Fruit fly (Drosophila melanogaster) whole organism, adult: ENCODE measurements around the gene CG32313.
A peak's percentile ranks its signal among the peaks of the same experiment; 100 is the strongest.

Source experiments
- CG11617 ChIP-seq: fragments of 200-800 bp; sonication (Bioruptor generic); optimal IDR thresholded peaks from 2 replicates; lab custom pipeline; 2017; ENCODE audit warnings: mild to moderate bottlenecking, missing biosample characterization, missing genetic modification reagents, missing genetic modification characterization
- CG12768 ChIP-seq: fragments of 200-800 bp; sonication (Bioruptor generic); optimal IDR thresholded peaks from 2 replicates; lab custom pipeline; 2017; ENCODE audit warnings: missing biosample characterization, missing genetic modification characterization, mild to moderate bottlenecking, moderate library complexity, missing genetic modification reagents
- CG14711 ChIP-seq: fragments of 200-800 bp; sonication (Bioruptor generic); optimal IDR thresholded peaks from 2 replicates; lab custom pipeline; 2018; ENCODE audit warnings: missing biosample characterization, mild to moderate bottlenecking, missing genetic modification characterization, moderate library complexity
- CG1620 ChIP-seq: fragments of 200-800 bp; sonication (Bioruptor generic); optimal IDR thresholded peaks from 2 replicates; lab custom pipeline; 2016; ENCODE audit warnings: missing biosample characterization, missing genetic modification characterization
- CG33017 ChIP-seq: fragments of 200-800 bp; sonication (Bioruptor generic); optimal IDR thresholded peaks from 2 replicates; lab custom pipeline; 2018; ENCODE audit warnings: missing biosample characterization, mild to moderate bottlenecking, missing genetic modification characterization, moderate library complexity
- CG5204 ChIP-seq: fragments of 200-800 bp; sonication (Bioruptor generic); optimal IDR thresholded peaks from 2 replicates; lab custom pipeline; 2016; ENCODE audit warnings: missing biosample characterization, missing genetic modification characterization
- CG7045 ChIP-seq: fragments of 200-800 bp; sonication (Bioruptor generic); optimal IDR thresholded peaks from 2 replicates; lab custom pipeline; 2017; ENCODE audit warnings: missing biosample characterization, mild to moderate bottlenecking, missing genetic modification characterization
- CG7101 ChIP-seq: fragments of 200-800 bp; sonication (Bioruptor generic); optimal IDR thresholded peaks from 2 replicates; lab custom pipeline; 2018; ENCODE audit warnings: missing biosample characterization, mild to moderate bottlenecking, missing genetic modification characterization, moderate library complexity
- Clk ChIP-seq: fragments of 200-800 bp; sonication (Bioruptor generic); optimal IDR thresholded peaks from 2 replicates; lab custom pipeline; 2017; ENCODE audit warnings: missing biosample characterization, missing genetic modification characterization
- Crg-1 ChIP-seq: fragments of 200-800 bp; sonication (Bioruptor generic); optimal IDR thresholded peaks from 2 replicates; lab custom pipeline; 2016; ENCODE audit warnings: missing biosample characterization, missing genetic modification characterization
- Hr96 ChIP-seq: fragments of 200-800 bp; sonication (Bioruptor generic); optimal IDR thresholded peaks from 2 replicates; lab custom pipeline; 2016; ENCODE audit warnings: missing biosample characterization, missing genetic modification characterization
- Mnt ChIP-seq: fragments of 200-800 bp; sonication (Bioruptor generic); optimal IDR thresholded peaks from 2 replicates; lab custom pipeline; 2016; ENCODE audit warnings: missing biosample characterization, mild to moderate bottlenecking, missing genetic modification characterization
- bab1 ChIP-seq: fragments of 200-800 bp; sonication (Bioruptor generic); optimal IDR thresholded peaks from 3 replicates; lab custom pipeline; 2019; ENCODE audit warnings: missing biosample characterization, mild to moderate bottlenecking, missing genetic modification characterization, moderate library complexity
- cic ChIP-seq: fragments of 200-800 bp; sonication (Bioruptor generic); optimal IDR thresholded peaks from 2 replicates; lab custom pipeline; 2017; ENCODE audit warnings: missing biosample characterization, mild to moderate bottlenecking, missing genetic modification characterization, moderate library complexity
- cnc ChIP-seq, 2 experiments: fragments of >200 bp; optimal IDR thresholded peaks; 2 replicates each; lab custom pipeline; 2017
- kay ChIP-seq: fragments of 200-800 bp; sonication (Bioruptor generic); peaks from one replicate; lab custom pipeline; 2016; ENCODE audit warnings: missing biosample characterization, missing genetic modification characterization, borderline replicate concordance
- ovo ChIP-seq: fragments of 200-800 bp; sonication (Bioruptor generic); optimal IDR thresholded peaks from 2 replicates; lab custom pipeline; 2016; ENCODE audit warnings: missing biosample characterization, missing genetic modification characterization
- pad ChIP-seq: fragments of 200-800 bp; sonication (Bioruptor generic); optimal IDR thresholded peaks from 3 replicates; lab custom pipeline; 2017; ENCODE audit warnings: missing biosample characterization, missing genetic modification characterization, mild to moderate bottlenecking, moderate library complexity, missing genetic modification reagents
- tj ChIP-seq: fragments of 200-800 bp; sonication (Bioruptor generic); optimal IDR thresholded peaks from 3 replicates; lab custom pipeline; 2017; ENCODE audit warnings: missing biosample characterization, mild to moderate bottlenecking, missing genetic modification characterization, moderate library complexity
- toe ChIP-seq: fragments of 200-800 bp; sonication (Bioruptor generic); optimal IDR thresholded peaks from 2 replicates; lab custom pipeline; 2016; ENCODE audit warnings: missing biosample characterization, missing genetic modification characterization

Gene CG32313

dm6 chr3L:1547117-1547507, 1.6 kb upstream of the CG32313 start:
- TF ChIP-seq CG5204 (GFP tag; lab: Kevin White, UChicago) = no peak
- no peak for TF ChIP-seq CG11617
- TF ChIP-seq cnc (optimal IDR thresholded peaks at IDR 0.05; lab: Kevin White, UChicago) = no peak
- no peak for TF ChIP-seq cic (GFP tag; lab: Kevin White, UChicago)
- no peak for TF ChIP-seq bab1
- TF ChIP-seq kay (GFP tag; lab: Kevin White, UChicago) = no peak
- TF ChIP-seq CG7045 = no peak
- TF ChIP-seq toe (GFP tag; lab: Kevin White, UChicago) = no peak
- TF ChIP-seq ovo (GFP tag; lab: Kevin White, UChicago) = no peak
- TF ChIP-seq pad (GFP tag; lab: Kevin White, UChicago) = no peak
- no peak for TF ChIP-seq Clk (GFP tag; lab: Kevin White, UChicago)

- TF ChIP-seq kay (GFP tag; lab: Kevin White, UChicago) = no peak
- TF ChIP-seq Crg-1 (GFP tag; lab: Kevin White, UChicago) = peak; percentile 19
- no peak for TF ChIP-seq CG5204 (GFP tag; lab: Kevin White, UChicago)
- peak in 1 of 2 experiments; percentile 6 for TF ChIP-seq cnc (optimal IDR thresholded peaks at IDR 0.05; lab: Kevin White, UChicago)
- TF ChIP-seq CG11617 = peak; percentile 42
- TF ChIP-seq pad (GFP tag; lab: Kevin White, UChicago) = peak; percentile 92
- TF ChIP-seq CG7045 = peak; percentile 88
- TF ChIP-seq ovo (GFP tag; lab: Kevin White, UChicago) = peak; percentile 70
- TF ChIP-seq CG1620 (GFP tag; lab: Kevin White, UChicago) = peak; percentile 56
- peak; percentile 40 for TF ChIP-seq Hr96 (GFP tag; lab: Kevin White, UChicago)
- TF ChIP-seq bab1 = peak; percentile 91
- peak; percentile 92 for TF ChIP-seq CG12768 (GFP tag; lab: Kevin White, UChicago)
- peak; percentile 45 for TF ChIP-seq CG33017
- TF ChIP-seq toe (GFP tag; lab: Kevin White, UChicago) = no peak
- peak; percentile 47 for TF ChIP-seq cic (GFP tag; lab: Kevin White, UChicago)
- TF ChIP-seq tj (GFP tag; lab: Kevin White, UChicago) = peak; percentile 49
- peak; percentile 48 for TF ChIP-seq CG7101 (tag; lab: Kevin White, UChicago)
- no peak for TF ChIP-seq Clk (GFP tag; lab: Kevin White, UChicago)
- TF ChIP-seq CG14711 = peak; percentile 66
- TF ChIP-seq Mnt (GFP tag; lab: Kevin White, UChicago) = peak; percentile 32
Measured at dm6 chr3L:1546349-1547116, 990 bp upstream of the CG32313 start.

dm6 chr3L:1538314-1538854, 7.2 kb downstream of the CG32313 start:
- TF ChIP-seq cic (GFP tag; lab: Kevin White, UChicago) = peak; percentile 7
- TF ChIP-seq pad (GFP tag; lab: Kevin White, UChicago) = no peak
- TF ChIP-seq Hr96 (GFP tag; lab: Kevin White, UChicago) = no peak
- no peak for TF ChIP-seq CG1620 (GFP tag; lab: Kevin White, UChicago)

dm6 chr3L:1537353-1537752, 8.2 kb downstream of the CG32313 start:
- TF ChIP-seq ovo (GFP tag; lab: Kevin White, UChicago) (peak; percentile 88), toe (GFP tag; lab: Kevin White, UChicago) (no peak)

dm6 chr3L:1536487-1537337, 8.8 kb downstream of the CG32313 start, which contains the start of the genes CG12091 and pns:
Gene CG12091 (minus strand): TSS chr3L:1536835.
Gene pns (plus strand): TSS chr3L:1537137.
- TF ChIP-seq kay (GFP tag; lab: Kevin White, UChicago) (no peak), cnc (optimal IDR thresholded peaks at IDR 0.05; lab: Kevin White, UChicago) (no peak), tj (GFP tag; lab: Kevin White, UChicago) (peak; percentile 28), ovo (GFP tag; lab: Kevin White, UChicago) (peak; percentile 67), cic (GFP tag; lab: Kevin White, UChicago) (peak; percentile 40), bab1 (peak; percentile 63), CG1620 (GFP tag; lab: Kevin White, UChicago) (peak; percentile 50), Hr96 (GFP tag; lab: Kevin White, UChicago) (peak; percentile 57), CG5204 (GFP tag; lab: Kevin White, UChicago) (no peak), CG33017 (no peak), CG7101 (tag; lab: Kevin White, UChicago) (peak; percentile 41), CG11617 (peak; percentile 50), pad (GFP tag; lab: Kevin White, UChicago) (peak; percentile 72), Mnt (GFP tag; lab: Kevin White, UChicago) (peak; percentile 60), CG7045 (peak; percentile 59), Clk (GFP tag; lab: Kevin White, UChicago) (peak; percentile 46), CG14711 (peak; percentile 45), toe (GFP tag; lab: Kevin White, UChicago) (peak; percentile 80), CG12768 (GFP tag; lab: Kevin White, UChicago) (peak; percentile 24), Crg-1 (GFP tag; lab: Kevin White, UChicago) (peak; percentile 59)
